Worm (Caenorhabditis elegans): ENCODE measurements around the gene C25F9.16.

DNA sequence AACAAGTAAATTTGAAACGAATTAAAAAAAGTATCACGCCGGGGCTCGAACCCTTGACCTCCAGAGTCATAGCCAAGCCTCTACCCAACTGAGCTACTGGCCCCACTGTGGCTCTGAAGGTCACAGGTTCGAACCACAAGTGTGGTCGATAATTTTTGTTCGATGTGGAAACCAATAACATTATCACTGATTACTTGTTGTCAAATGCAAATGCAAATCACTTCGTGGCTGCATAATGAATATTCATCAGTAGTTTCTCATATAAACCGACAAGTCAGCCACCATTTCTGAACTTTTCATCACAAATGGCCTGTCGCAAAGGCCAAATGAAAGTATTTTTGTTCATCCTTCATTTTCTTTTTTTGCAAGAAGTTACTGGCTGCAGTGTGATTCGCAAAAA lies 39.4 kb upstream of the C25F9.16 start, which contains the start of gene C25F9.8:
- no peak for TF ChIP-seq ces-1 (GFP tag; optimal IDR thresholded peaks at IDR 0.05)
- no peak for TF ChIP-seq nhr-12 (tag; optimal IDR thresholded peaks at IDR 0.05)
- no peak for TF ChIP-seq nhr-237 (tag; optimal IDR thresholded peaks at IDR 0.05)
- no peak for TF ChIP-seq pha-4 (tag; optimal IDR thresholded peaks at IDR 0.05)
- no peak for TF ChIP-seq lin-32 (GFP tag; optimal IDR thresholded peaks at IDR 0.05)
